Worm (Caenorhabditis elegans): Measurements from ENCODE around the gene npr-9.
A peak's percentile ranks its signal among the peaks of the same experiment; 100 is the strongest.

The npr-9 gene

ce11 chrX:11379135-11379781, 49.7 kb downstream of the npr-9 start (continued):
- TF ChIP-seq attf-4 (tag; optimal IDR thresholded peaks at IDR 0.05) (no peak), egl-27 (tag; optimal IDR thresholded peaks at IDR 0.05) (no peak), vab-7 (GFP tag; IDR thresholded peaks at IDR 0.05) (no peak), ceh-28 (tag; optimal IDR thresholded peaks at IDR 0.05) (no peak), fkh-10 (GFP tag; optimal IDR thresholded peaks at IDR 0.05) (peak; percentile 38), nhr-41 (GFP tag; IDR thresholded peaks at IDR 0.05) (no peak), jun-1 (tag; optimal IDR thresholded peaks at IDR 0.05) (no peak), mdt-29 (GFP tag; IDR thresholded peaks at IDR 0.05) (no peak), zfp-2 (tag; optimal IDR thresholded peaks at IDR 0.05) (no peak), nhr-76 (tag; optimal IDR thresholded peaks at IDR 0.05) (no peak), aly-2 (tag; optimal IDR thresholded peaks at IDR 0.05) (no peak), zfp-3 (GFP tag; conservative IDR thresholded peaks at IDR 0.05) (no peak), duxl-1 (tag; optimal IDR thresholded peaks at IDR 0.05; ENCODE audit: poor library complexity) (no peak), ztf-11 (tag; optimal IDR thresholded peaks at IDR 0.05) (no peak), hlh-11 (tag; optimal IDR thresholded peaks at IDR 0.05) (peak; percentile 64), nhr-111 (GFP tag; optimal IDR thresholded peaks at IDR 0.05) (no peak), daf-12 (tag; optimal IDR thresholded peaks at IDR 0.05) (no peak), fos-1 (tag; optimal IDR thresholded peaks at IDR 0.05) (no peak), F10B5.3 (tag; optimal IDR thresholded peaks at IDR 0.05) (no peak), nhr-10 (tag; optimal IDR thresholded peaks at IDR 0.05) (no peak), skn-1 (tag; optimal IDR thresholded peaks at IDR 0.05) (no peak), zag-1 (tag; optimal IDR thresholded peaks at IDR 0.05) (no peak), dpl-1 (GFP tag; optimal IDR thresholded peaks at IDR 0.05) (no peak), daf-19 (GFP tag; conservative IDR thresholded peaks at IDR 0.05) (no peak), F44E2.7 (GFP tag; IDR thresholded peaks at IDR 0.05) (no peak), dve-1 (tag; optimal IDR thresholded peaks at IDR 0.05; ENCODE audit: insufficient read depth) (no peak), nhr-77 (tag; optimal IDR thresholded peaks at IDR 0.05) (no peak), zip-11 (GFP tag; IDR thresholded peaks at IDR 0.05) (no peak), ceh-20 (GFP tag; IDR thresholded peaks at IDR 0.05) (no peak), mes-2 (tag; optimal IDR thresholded peaks at IDR 0.05; ENCODE audit: poor library complexity, severe bottlenecking) (no peak), tag-97 (GFP tag; IDR thresholded peaks at IDR 0.05) (no peak), Y48G9A.11 (GFP tag; IDR thresholded peaks at IDR 0.05) (no peak), hlh-30 (tag; optimal IDR thresholded peaks at IDR 0.05; ENCODE audit: insufficient read depth) (no peak), rbr-2 (tag; optimal IDR thresholded peaks at IDR 0.05) (no peak), hmg-1.1 (GFP tag; IDR thresholded peaks at IDR 0.05) (no peak), Y5F2A.4 (GFP tag; optimal IDR thresholded peaks at IDR 0.05) (no peak), lsy-2 (tag; optimal IDR thresholded peaks at IDR 0.05) (no peak), egl-43 (GFP tag; IDR thresholded peaks at IDR 0.05) (no peak), ama-1 (optimal IDR thresholded peaks at IDR 0.05) (no peak), php-3 (GFP tag; IDR thresholded peaks at IDR 0.05) (no peak), mep-1 (tag; optimal IDR thresholded peaks at IDR 0.05) (no peak), tra-1 (GFP tag; IDR thresholded peaks at IDR 0.05) (peak; percentile 36; the same call in 1 of the 2 replicates), unc-62 (GFP tag; optimal IDR thresholded peaks at IDR 0.05 in 1 of 2) (peak in 1 of 2 experiments; percentile 89), unc-62 (tag; optimal IDR thresholded peaks at IDR 0.05) (no peak), nhr-28 (tag; optimal IDR thresholded peaks at IDR 0.05) (no peak), spr-3 (GFP tag; optimal IDR thresholded peaks at IDR 0.05) (no peak), lin-15B (tag; optimal IDR thresholded peaks at IDR 0.05) (no peak), aha-1 (tag) (no peak), dmd-8 (GFP tag; IDR thresholded peaks at IDR 0.05) (no peak), zip-2 (tag; optimal IDR thresholded peaks at IDR 0.05) (no peak), sdz-12 (GFP tag; optimal IDR thresholded peaks at IDR 0.05) (no peak), snpc-4 (tag; optimal IDR thresholded peaks at IDR 0.05) (no peak), lin-39 (tag; optimal IDR thresholded peaks at IDR 0.05) (no peak)
